Worm (Caenorhabditis elegans): ENCODE results near the gene ser-6.
A peak's percentile ranks its signal among the peaks of the same experiment; 100 is the strongest.

Gene ser-6

DNA sequence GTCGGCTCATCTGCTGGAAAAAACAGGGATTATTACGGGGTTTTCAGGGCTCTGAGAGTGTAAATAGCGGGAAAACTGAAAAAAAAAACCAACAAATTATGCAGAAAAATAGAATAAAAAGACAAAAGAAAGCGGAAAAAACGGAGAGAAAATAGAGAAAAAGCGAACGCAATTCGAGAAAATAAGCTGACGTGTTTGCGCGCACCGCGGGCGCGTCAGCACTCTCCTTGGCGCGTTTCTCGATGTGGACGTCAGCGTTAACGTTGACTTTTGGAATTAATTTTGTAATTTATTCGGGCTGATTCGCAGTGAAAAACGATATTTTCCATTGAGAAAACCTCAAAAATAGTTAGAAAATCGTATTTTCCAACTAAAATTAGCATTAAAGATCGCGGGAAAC, 31.5 kb upstream of the ser-6 start, which contains the start of gene manf-1 (continued):
- TF ChIP-seq ceh-40 (GFP tag; IDR thresholded peaks at IDR 0.05) (no peak), pha-4 (tag; optimal IDR thresholded peaks at IDR 0.05) (no peak), C17E4.6 (GFP tag; IDR thresholded peaks at IDR 0.05) (0 out of 2 replicates have a peak, but pooled peaks have one; percentile 29), bed-2 (GFP tag; IDR thresholded peaks at IDR 0.05) (no peak), fkh-3 (tag; optimal IDR thresholded peaks at IDR 0.05) (no peak), pbrm-1 (GFP tag; IDR thresholded peaks at IDR 0.05) (peak; percentile 77), mel-28 (tag; optimal IDR thresholded peaks at IDR 0.05; ENCODE audit: borderline replicate concordance) (no peak), mes-4 (tag; optimal IDR thresholded peaks at IDR 0.05) (no peak), nfyb-1 (GFP tag; IDR thresholded peaks at IDR 0.05) (no peak), F55B11.4 (tag; optimal IDR thresholded peaks at IDR 0.05; ENCODE audit: borderline replicate concordance, insufficient read depth) (no peak), hmg-20 (GFP tag; IDR thresholded peaks at IDR 0.05) (no peak), ZK185.1 (tag; optimal IDR thresholded peaks at IDR 0.05; ENCODE audit: poor library complexity, severe bottlenecking) (no peak), hrde-1 (tag; optimal IDR thresholded peaks at IDR 0.05; ENCODE audit: borderline replicate concordance) (no peak), madf-6 (GFP tag; IDR thresholded peaks at IDR 0.05) (peak; percentile 67; the same call in 1 of the 2 replicates), T07F8.4 (tag; optimal IDR thresholded peaks at IDR 0.05) (no peak), B0035.1 (tag; optimal IDR thresholded peaks at IDR 0.05) (no peak), nhr-179 (tag; optimal IDR thresholded peaks at IDR 0.05) (no peak), D2030.7 (GFP tag; IDR thresholded peaks at IDR 0.05) (0 out of 2 replicates have a peak, but pooled peaks have one; percentile 9), snpc-1.3 (tag; optimal IDR thresholded peaks at IDR 0.05; ENCODE audit: insufficient read depth) (no peak), madf-10 (tag; optimal IDR thresholded peaks at IDR 0.05) (no peak), hmg-1.2 (GFP tag; IDR thresholded peaks at IDR 0.05) (peak; percentile 45; the same call in 1 of the 2 replicates), rec-8 (tag; optimal IDR thresholded peaks at IDR 0.05) (no peak), lir-1 (GFP tag; conservative IDR thresholded peaks at IDR 0.05) (no peak), Y56A3A.18 (GFP tag; IDR thresholded peaks at IDR 0.05) (no peak), K12H6.12 (tag; optimal IDR thresholded peaks at IDR 0.05) (peak; percentile 26), lin-35 (GFP tag; optimal IDR thresholded peaks at IDR 0.05) (peak in 1 of 3 experiments; percentile 71), him-1 (tag; optimal IDR thresholded peaks at IDR 0.05) (no peak), ekl-4 (GFP tag; IDR thresholded peaks at IDR 0.05) (no peak)

DNA sequence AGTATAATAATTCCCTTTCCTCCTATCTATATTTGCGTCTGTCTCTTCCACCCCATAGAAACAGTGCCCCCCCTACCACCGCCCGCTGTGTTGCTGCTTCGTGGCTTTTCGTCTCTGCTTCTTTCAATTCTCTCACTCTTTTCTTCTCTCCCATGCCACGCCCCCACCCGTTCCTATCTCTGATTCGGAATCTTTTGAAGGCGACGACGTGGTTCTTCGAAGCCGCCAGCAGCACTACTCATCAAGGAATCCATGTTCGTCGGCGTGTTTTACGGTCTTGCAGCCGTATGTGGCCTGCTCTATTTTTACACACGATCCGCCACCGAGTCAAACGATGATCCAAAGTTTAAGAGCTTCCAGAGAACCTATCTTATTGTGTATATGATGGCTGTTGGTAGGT, 28.7 kb upstream of the ser-6 start, which contains the start of gene samt-1:
samt-1 (plus strand) TSS at position 176 of the 400 bp plus-strand sequence.
- no peak for TF ChIP-seq B0261.1 (tag; optimal IDR thresholded peaks at IDR 0.05)
- peak; percentile 35 for TF ChIP-seq nhr-80 (tag; optimal IDR thresholded peaks at IDR 0.05)
- TF ChIP-seq dox-1 (GFP tag; IDR thresholded peaks at IDR 0.05): 0 out of 2 replicates have a peak, but pooled peaks have one; percentile 19
- no peak for TF ChIP-seq nhr-27 (tag; optimal IDR thresholded peaks at IDR 0.05)
- no peak for TF ChIP-seq mxl-1 (tag; optimal IDR thresholded peaks at IDR 0.05)
- peak; percentile 3 for TF ChIP-seq attf-5 (GFP tag; optimal IDR thresholded peaks at IDR 0.05)
- TF ChIP-seq zfh-2 (GFP tag; conservative IDR thresholded peaks at IDR 0.05): peak; percentile 78
- TF ChIP-seq ztf-18 (tag; optimal IDR thresholded peaks at IDR 0.05): peak; percentile 40
- TF ChIP-seq snpc-4 (GFP tag; optimal IDR thresholded peaks at IDR 0.05): no peak
- no peak for TF ChIP-seq snpc-4 (tag; optimal IDR thresholded peaks at IDR 0.05)
- TF ChIP-seq rec-8 (tag; optimal IDR thresholded peaks at IDR 0.05): no peak

Data from whole organism, young adult.